Worm (Caenorhabditis elegans): ENCODE measurements around the gene snb-6.

The snb-6 gene

ce11 chrII:8848984-8849383 is 10.5 kb downstream of the snb-6 start:
- no peak for TF ChIP-seq lin-35 (GFP tag; optimal IDR thresholded peaks at IDR 0.05)
- no peak for TF ChIP-seq lag-1 (GFP tag; IDR thresholded peaks at IDR 0.05)
- TF ChIP-seq hlh-26 (GFP tag; conservative IDR thresholded peaks at IDR 0.05): no peak
- no peak for TF ChIP-seq Y79H2A.3 (GFP tag; conservative IDR thresholded peaks at IDR 0.05)
- TF ChIP-seq rcor-1 (GFP tag; IDR thresholded peaks at IDR 0.05): no peak
- TF ChIP-seq somi-1 (GFP tag; optimal IDR thresholded peaks at IDR 0.05): no peak
- TF ChIP-seq ztf-28 (GFP tag; IDR thresholded peaks at IDR 0.05): no peak
- no peak for TF ChIP-seq cebp-1 (GFP tag; IDR thresholded peaks at IDR 0.05)
- TF ChIP-seq cebp-1 (tag; optimal IDR thresholded peaks at IDR 0.05): no peak

ce11 chrII:8845932-8846331 is 13.6 kb downstream of the snb-6 start:
- TF ChIP-seq rpc-1 (optimal IDR thresholded peaks at IDR 0.05) (no peak), rpc-1 (tag; optimal IDR thresholded peaks at IDR 0.05) (no peak), pbrm-1 (GFP tag; IDR thresholded peaks at IDR 0.05) (no peak), B0336.3 (GFP tag; IDR thresholded peaks at IDR 0.05) (no peak), lin-35 (GFP tag; optimal IDR thresholded peaks at IDR 0.05) (no peak), F57C9.4 (tag; optimal IDR thresholded peaks at IDR 0.05) (no peak), rec-8 (tag; optimal IDR thresholded peaks at IDR 0.05) (no peak), bed-2 (GFP tag; IDR thresholded peaks at IDR 0.05) (no peak)

ce11 chrII:8845298-8845697 is 14.2 kb downstream of the snb-6 start, which contains the start of gene agxt-1:
Gene agxt-1 (plus strand): TSS chrII:8845598.
- no peak for TF ChIP-seq T26A5.8 (tag; optimal IDR thresholded peaks at IDR 0.05)
- TF ChIP-seq attf-6 (GFP tag; IDR thresholded peaks at IDR 0.05): no peak
- no peak for TF ChIP-seq aptf-3 (GFP tag; IDR thresholded peaks at IDR 0.05)
- TF ChIP-seq nfya-1 (tag; optimal IDR thresholded peaks at IDR 0.05; ENCODE audit: borderline replicate concordance, insufficient read depth): no peak
- no peak for TF ChIP-seq K12H6.12 (tag; optimal IDR thresholded peaks at IDR 0.05)

ce11 chrII:8844465-8845126 is 14.9 kb downstream of the snb-6 start, which contains the start of gene F46C5.6:
Gene F46C5.6 (minus strand): TSS chrII:8844515.
- TF ChIP-seq let-526 (GFP tag; IDR thresholded peaks at IDR 0.05): no peak
- TF ChIP-seq mes-4 (tag; optimal IDR thresholded peaks at IDR 0.05): no peak
- TF ChIP-seq nhr-120 (GFP tag; IDR thresholded peaks at IDR 0.05): no peak
- TF ChIP-seq somi-1 (GFP tag; optimal IDR thresholded peaks at IDR 0.05): no peak
- no peak for TF ChIP-seq F57C9.4 (tag; optimal IDR thresholded peaks at IDR 0.05)

- TF ChIP-seq lag-1 (GFP tag; IDR thresholded peaks at IDR 0.05): no peak
- no peak for TF ChIP-seq madf-10 (tag; optimal IDR thresholded peaks at IDR 0.05)
- TF ChIP-seq Y56A3A.18 (GFP tag; IDR thresholded peaks at IDR 0.05): no peak
- no peak for TF ChIP-seq madf-3 (GFP tag; IDR thresholded peaks at IDR 0.05)
- TF ChIP-seq B0261.1 (tag; optimal IDR thresholded peaks at IDR 0.05): no peak
Measured at ce11 chrII:8839025-8839424, 20.5 kb downstream of the snb-6 start, which contains the start of gene F46C5.7. Gene F46C5.7 (plus strand): TSS chrII:8839325.

- TF ChIP-seq xnd-1 (tag; optimal IDR thresholded peaks at IDR 0.05) (no peak), D2030.7 (GFP tag; IDR thresholded peaks at IDR 0.05) (no peak), lin-54 (GFP tag; optimal IDR thresholded peaks at IDR 0.05) (no peak), cebp-1 (GFP tag; IDR thresholded peaks at IDR 0.05) (no peak), cebp-1 (tag; optimal IDR thresholded peaks at IDR 0.05) (no peak), hmg-1.2 (GFP tag; IDR thresholded peaks at IDR 0.05) (no peak), lir-1 (GFP tag; conservative IDR thresholded peaks at IDR 0.05) (no peak), ceh-79 (tag; optimal IDR thresholded peaks at IDR 0.05) (no peak), hsf-1 (GFP tag; IDR thresholded peaks at IDR 0.05) (no peak), ztf-22 (GFP tag; optimal IDR thresholded peaks at IDR 0.05) (no peak), madf-10 (tag; optimal IDR thresholded peaks at IDR 0.05) (no peak), nfya-2 (GFP tag; IDR thresholded peaks at IDR 0.05) (no peak)
Measured at ce11 chrII:8835857-8836256, 23.6 kb downstream of the snb-6 start, which contains the start of gene F46C5.4. Gene F46C5.4 (plus strand): TSS chrII:8836078.
